Worm (Caenorhabditis elegans) whole organism, dauer: ENCODE data around the gene ZK809.1.

Experiments
- unc-62 ChIP-seq: sonication (generic microtip); optimal IDR thresholded peaks from 2 replicates; lab custom pipeline; 2017; ENCODE audit warnings: missing biosample characterization, missing genetic modification reagents, missing genetic modification characterization

Gene ZK809.1

DNA sequence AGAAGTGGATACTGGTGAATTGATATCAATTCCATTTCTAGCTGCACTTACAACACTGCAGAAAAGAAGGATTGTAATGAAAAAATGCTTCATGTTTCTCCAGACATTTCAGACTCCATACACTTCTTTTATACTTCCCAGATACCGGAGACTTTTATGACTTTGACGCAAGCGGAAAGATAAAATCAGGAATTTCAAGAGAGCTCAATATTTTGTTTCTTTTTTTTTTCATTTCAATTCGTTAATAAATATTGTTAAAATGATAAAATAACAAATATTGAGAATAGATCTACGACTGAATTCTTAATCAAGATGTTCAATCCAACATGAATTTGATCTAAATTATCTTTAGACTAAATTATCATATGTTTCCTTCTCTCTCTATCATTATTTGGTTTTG lies 16.4 kb upstream of the ZK809.1 start, which contains the start of gene lys-5:
Gene lys-5 (minus strand): TSS at position 101 of the 400 bp plus-strand sequence.
- TF ChIP-seq unc-62 (GFP tag; lab: Kevin White, UChicago): no peak

DNA sequence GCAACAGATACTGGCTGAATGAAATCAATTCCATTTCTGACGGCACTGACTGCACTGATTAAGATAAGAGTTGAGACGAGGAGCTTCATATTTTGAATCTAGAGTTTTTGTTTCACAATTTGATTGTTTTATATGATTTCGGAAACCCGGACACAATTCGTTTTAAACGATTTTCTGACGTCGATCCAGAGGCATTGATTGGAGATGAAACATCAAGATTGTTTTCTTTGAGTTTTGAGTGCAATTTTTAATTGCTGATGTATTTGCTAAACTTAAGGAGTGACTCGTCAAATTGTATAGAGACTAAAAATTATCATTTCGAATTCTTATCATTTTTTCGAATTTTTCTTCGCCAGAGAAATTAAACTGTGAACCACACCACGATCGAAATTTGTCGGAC lies 14.1 kb upstream of the ZK809.1 start, which contains the start of gene lys-6:
Gene lys-6 (minus strand): TSS at position 101 of the 400 bp plus-strand sequence.
- no peak for TF ChIP-seq unc-62 (GFP tag; lab: Kevin White, UChicago)

DNA sequence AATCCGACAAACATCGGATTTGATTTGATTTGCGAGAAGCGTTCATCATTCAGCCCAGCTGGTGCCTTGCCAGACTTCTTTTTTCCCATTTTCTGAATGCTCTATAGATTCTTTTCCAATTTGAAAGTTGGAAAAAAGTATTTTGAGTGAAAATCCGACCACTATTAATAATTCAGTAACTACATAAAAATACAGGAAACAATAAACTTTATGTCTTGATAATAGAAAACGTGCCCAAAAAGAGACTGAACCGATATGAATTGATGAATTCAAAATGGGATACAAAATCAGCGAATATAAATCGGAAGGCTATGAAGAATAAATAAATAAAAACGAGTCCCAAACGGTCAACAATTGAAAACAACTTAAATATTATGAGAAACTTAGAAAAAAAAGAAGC lies 10.2 kb upstream of the ZK809.1 start, which contains the start of gene F58B3.4:
Gene F58B3.4 (minus strand): TSS at position 101 of the 400 bp plus-strand sequence.
- TF ChIP-seq unc-62 (GFP tag; lab: Kevin White, UChicago): no peak

DNA sequence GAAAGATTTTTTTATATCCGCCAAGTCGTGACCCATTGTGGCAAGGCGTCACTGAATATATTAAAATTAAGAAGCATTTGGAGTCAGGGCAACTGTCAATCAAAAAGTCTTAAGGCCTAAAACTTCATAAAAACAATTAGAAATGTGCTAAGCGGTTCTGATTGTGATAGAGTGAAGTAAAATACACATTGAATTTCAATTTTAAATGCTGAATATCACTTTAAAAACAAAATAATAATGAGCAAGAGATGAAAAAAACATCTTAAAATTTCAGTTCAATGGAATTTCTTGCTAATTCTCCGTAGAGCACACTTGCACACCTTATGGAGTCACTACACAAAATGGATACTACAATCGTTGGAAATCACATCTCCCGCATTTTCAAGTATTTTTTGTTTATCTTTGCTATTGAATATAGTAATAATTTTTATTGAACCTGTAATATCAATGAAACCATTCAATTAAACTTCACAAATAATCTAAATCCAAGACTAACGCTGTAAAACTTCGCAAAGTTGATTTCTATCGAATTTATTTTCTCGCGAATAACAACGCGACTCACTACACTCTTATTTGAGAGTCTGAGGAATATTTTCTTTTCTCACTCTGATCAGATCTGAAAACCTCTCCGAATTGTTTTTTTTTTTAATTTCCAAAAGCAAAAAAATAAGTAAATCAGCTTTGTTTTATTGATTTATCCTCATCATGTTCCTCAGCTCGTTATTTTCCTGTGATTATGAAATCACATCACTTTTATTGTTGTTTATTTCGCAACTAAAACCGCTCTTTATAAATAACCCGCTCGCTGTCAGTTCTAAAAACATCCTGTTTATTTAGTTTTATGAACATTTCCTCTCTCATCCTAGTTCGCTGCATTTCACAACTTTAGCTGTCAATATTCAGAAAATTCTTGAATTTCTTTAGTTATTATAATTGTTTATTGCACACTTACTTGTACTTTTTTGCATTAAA lies 6.2 kb upstream of the ZK809.1 start, which contains the start of gene mars-1:
Gene mars-1 (minus strand): TSS at position 51 of the 972 bp plus-strand sequence.
- no peak for TF ChIP-seq unc-62 (GFP tag; lab: Kevin White, UChicago)

DNA sequence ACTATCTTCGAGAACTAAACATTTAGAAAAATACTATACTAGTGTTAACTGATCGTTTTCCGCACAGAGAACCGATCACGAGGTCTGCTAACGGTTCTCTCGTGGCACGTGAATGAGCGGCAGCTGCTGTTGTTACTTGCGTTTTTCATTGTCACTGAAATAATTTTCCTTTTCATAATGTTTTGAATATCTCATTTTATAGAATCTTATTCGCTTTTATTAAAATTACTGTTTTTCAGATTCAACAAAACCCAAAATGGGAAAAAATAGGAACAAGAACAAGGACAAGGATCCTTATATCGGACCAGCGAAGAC lies 5.5 kb upstream of the ZK809.1 start, which contains the start of gene F58B3.6:
Gene F58B3.6 (plus strand): TSS at position 240 of the 315 bp plus-strand sequence.
- TF ChIP-seq unc-62 (GFP tag; lab: Kevin White, UChicago): no peak

DNA sequence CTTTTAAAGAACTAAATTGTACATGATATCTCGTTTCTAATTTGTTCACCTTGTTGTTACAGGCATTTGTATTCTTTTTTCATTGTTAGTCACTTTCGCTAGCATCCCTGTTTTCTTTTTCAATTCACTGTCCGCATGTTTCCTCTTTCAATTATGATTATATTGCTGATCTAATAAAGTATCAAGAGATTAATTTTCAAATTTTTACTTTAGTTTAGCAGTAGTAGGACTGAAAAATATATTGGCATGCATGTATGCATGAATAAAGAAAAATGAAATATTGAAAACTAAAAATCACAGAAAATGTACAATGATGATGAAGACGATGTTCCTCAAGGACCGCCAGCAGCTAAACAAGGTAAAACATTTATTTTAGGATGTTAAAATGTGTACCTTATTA lies 3.9 kb upstream of the ZK809.1 start, which contains the start of gene rbm-17:
Gene rbm-17 (plus strand): TSS at position 301 of the 400 bp plus-strand sequence.
- no peak for TF ChIP-seq unc-62 (GFP tag; lab: Kevin White, UChicago)

DNA sequence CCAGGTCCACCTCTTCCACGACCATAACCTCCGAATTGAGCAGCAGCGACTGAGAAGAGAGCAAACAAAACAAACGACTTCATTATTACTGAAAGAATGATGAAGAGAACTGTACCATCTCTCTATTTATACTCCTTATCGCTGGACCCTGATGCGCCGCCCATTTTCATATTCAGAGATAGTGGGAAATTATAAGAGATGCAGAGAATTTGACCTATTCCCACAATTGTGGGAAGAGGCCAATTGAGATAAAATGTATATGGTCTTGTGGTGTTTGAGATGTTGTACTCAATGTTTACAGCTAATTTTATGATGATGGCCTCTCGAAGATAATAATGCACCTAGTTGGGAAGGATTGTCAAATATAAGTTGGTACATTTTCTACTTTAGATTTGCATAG lies 987 bp upstream of the ZK809.1 start, which contains the start of gene ttr-50:
Gene ttr-50 (minus strand): TSS at position 101 of the 400 bp plus-strand sequence.
- TF ChIP-seq unc-62 (GFP tag; lab: Kevin White, UChicago): no peak

DNA sequence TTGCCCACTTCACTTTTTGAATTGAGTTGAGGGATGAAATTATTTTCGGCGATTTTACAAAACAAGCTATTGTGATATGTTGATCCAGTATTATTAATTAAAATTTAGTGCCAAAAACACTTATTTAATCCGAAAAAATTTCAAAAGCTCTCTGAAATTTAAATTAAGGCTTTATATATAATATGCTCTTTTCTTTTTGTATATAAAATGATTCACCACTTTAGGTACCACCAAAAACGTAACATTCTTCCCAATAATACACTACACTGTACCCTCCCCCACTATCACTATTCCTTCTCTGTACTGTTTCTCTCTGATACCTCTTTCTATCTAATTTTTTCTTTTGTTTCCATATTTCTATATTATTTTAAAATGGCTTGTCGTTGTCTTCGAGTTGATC lies 1.9 kb downstream of the ZK809.1 start, which contains the start of gene prx-2:
Gene prx-2 (plus strand): TSS at position 301 of the 400 bp plus-strand sequence.
- no peak for TF ChIP-seq unc-62 (GFP tag; lab: Kevin White, UChicago)

DNA sequence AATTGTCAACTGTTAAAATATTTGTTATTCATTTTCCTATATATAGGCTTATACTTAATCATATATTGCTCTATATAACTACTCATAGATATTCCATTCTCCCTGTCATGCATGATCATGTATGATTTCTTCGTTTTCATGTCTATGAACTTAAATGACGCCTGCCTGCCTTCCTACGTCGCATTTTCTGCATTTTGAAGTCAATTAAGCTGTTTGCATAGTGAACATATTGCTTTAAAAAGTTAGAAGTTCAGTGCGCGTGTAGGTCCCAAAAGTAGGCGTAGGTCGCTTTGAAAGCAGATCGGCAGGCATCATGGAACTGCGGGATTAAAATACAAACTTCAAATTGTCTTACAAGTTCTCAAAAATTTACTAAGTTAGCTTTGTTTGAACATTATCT lies 2.8 kb downstream of the ZK809.1 start:
- no peak for TF ChIP-seq unc-62 (GFP tag; lab: Kevin White, UChicago)

DNA sequence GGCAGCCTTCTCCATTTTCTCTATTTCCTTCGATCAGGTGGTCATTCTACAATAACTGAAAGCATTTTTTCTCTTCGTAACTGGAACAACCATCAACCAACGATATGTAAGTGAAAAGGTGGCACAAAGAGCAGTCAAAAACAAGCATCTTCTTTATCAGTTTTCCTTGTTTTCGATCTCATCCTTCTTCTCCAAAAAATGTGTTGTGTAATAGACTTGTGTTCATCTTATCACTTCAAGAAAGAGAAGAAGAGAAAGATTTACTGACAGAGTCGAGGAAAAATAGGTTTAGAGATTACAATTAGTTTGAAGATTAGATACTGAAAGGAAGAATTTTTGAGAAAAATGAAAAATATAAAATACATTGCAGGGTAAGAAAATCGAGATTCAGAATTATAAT lies 3.5 kb downstream of the ZK809.1 start:
- TF ChIP-seq unc-62 (GFP tag; lab: Kevin White, UChicago): no peak

DNA sequence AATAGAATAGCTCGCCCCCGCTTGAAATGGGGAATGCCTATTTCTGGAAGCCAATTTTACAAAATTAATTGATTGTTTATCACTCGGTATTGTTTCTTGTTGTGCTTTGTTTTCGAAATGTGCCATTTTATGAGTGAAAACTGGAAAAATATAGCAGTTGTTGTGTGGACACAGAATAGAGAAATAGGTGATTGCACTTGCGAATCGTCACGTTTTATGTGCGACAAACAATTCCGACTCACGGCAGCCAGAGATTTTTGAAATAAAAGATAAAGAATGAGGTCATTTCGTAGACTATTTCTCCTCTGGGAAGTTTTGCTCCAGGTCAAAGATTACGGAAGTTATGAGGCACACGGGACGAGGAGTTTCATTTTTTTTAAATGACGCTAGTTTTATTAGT lies 5.0 kb downstream of the ZK809.1 start:
- TF ChIP-seq unc-62 (GFP tag; lab: Kevin White, UChicago): no peak

DNA sequence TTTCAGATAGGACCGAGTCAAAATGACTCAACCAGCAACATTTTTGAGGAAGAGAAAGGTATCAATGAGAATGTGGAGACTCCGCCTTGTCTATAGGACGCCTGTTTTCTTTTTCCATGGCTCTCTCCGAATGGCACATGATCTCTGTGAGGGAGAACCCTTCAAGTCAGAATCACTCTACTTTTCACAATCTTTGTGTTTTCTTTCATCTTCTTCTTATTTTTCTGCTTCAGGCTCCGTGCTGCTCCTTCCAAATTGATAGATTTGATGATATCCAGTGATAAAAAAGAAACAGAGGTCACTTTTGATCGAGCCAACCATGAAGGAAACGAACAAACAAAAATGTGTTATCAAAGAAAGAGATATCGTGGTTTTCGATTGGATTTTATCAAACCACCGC lies 7.1 kb downstream of the ZK809.1 start, which contains the start of gene ZK809.8:
Gene ZK809.8 (minus strand): TSS at position 34 of the 400 bp plus-strand sequence.
- TF ChIP-seq unc-62 (GFP tag; lab: Kevin White, UChicago): no peak

DNA sequence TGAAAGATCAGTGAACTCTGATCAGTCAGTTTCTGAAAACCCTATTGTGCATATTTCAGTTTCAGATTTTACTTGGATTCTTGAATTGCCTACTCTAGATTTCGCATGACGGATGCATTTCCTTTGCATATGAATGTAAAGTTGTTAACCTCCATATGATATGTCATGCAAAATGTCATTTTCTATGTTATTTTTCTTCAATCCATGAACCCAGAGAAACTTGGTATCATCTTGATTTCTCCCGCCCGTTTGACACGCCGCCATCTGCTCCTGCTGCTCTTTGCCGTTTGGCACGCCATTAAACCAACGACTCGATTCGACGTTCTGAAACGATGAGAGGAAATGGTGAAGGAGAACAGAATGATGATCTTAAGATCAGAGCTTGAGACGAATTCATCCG lies 8.4 kb downstream of the ZK809.1 start:
- TF ChIP-seq unc-62 (GFP tag; lab: Kevin White, UChicago): no peak

DNA sequence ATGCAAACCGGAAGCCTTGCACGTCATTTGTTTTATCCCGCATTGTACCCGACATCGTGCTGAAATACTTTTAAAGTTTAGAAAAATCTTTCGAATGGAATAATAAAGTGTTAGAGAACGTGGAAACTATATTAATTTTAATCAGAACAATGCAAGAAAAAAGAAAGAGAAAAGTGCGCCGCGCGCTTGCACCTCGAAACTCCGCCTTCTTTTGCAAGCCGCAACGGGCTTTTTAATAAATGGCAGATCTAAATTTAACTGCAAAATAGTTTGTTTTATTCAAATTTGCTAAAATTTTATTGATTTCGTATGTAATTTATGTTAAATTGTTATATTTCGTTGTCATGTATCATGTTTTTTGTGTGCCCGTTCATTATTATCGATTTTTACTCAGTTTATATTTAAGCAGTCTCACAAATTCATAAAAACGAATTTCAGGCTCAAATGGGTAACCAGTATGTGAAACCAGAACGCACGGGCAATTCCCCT lies 10.1 kb downstream of the ZK809.1 start, which contains the start of the genes acl-3 and ndub-6:
Gene acl-3 (minus strand): TSS at position 59 of the 489 bp plus-strand sequence.
Gene ndub-6 (plus strand): TSS at position 439 of the 489 bp plus-strand sequence.
- TF ChIP-seq unc-62 (GFP tag; lab: Kevin White, UChicago): no peak

DNA sequence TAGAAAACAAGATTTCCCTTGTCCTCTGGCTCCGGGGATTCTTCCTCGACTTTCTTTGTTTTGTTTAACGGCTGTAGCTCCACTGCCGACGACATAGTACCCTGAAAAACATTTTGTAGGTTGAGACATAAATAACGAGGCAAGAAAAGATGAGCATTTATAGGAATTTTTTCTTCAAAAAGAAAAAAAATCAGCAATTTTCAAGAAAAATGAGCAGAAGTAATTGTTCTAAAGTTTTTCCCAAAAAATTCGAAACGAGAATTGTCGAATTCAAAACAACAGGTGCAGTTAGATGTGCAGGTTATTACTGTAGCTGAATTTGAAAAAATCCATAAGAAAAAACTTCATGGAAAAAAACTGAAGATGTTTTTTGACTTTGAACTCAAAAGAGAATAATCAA lies 13.5 kb downstream of the ZK809.1 start, which contains the start of gene ent-1:
Gene ent-1 (minus strand): TSS at position 101 of the 400 bp plus-strand sequence.
- TF ChIP-seq unc-62 (GFP tag; lab: Kevin White, UChicago): no peak
